Fruit fly (Drosophila melanogaster): Measurements from ENCODE around the gene emb.

DNA sequence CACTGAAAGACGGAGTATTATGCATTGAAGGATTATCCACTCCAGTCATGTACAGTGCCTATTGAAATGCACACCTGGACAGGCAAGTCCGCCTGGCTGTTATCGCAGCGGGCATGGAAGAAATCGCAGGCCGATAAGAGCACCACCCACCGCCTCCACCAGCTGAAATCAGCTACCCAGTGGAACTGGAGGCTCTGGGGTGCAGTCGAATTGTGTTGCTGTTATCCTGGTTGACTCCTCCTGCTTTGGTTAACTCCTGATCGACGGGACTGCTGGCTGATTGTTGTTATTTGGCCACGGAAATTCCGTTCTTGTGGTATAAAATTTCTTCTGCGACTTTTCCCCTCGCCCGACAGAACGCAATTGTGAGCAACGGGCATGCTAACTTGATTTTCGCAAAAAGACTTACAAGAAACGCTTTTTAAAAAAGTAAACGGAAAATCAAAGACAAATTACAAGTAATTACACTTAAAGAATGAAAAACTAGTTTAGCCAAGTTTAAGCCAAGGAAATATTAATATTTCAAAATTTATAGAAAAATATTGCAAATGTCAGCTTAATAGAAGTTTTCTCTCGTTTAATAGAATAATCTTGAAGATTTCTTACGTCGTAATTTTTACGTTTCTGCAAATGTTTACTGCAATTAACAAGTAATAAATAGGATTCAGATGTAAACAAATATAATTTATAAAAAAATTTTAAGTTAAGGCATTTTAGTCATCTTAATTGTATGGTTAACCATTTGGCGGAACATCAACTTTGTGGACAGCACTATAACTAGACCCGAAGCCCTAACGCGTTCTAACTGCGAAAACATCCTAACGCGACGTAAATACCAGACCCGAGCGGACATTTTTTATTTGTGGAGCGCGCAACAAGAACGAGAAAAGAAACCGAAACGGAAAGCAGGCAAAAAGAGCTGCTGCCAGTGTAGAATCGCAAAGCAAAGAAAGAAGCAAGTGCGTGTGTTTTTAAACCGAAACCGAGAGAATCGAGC is 11.8 kb downstream of the emb start, which contains the start of the genes CG13398 and Akap200:
- TF ChIP-seq Met (GFP tag; optimal IDR thresholded peaks at IDR 0.05) (peak; percentile 38), achi (GFP tag; optimal IDR thresholded peaks at IDR 0.05) (peak; percentile 52), CG6792 (GFP tag; optimal IDR thresholded peaks at IDR 0.05) (peak; percentile 7), CG16779 (tag; optimal IDR thresholded peaks at IDR 0.05) (no peak), CG8319 (GFP tag; optimal IDR thresholded peaks at IDR 0.05) (no peak), Sox102F (GFP tag; optimal IDR thresholded peaks at IDR 0.05) (peak; percentile 35), Gug (GFP tag; IDR thresholded peaks at IDR 0.05) (no peak), CG7368 (GFP tag; optimal IDR thresholded peaks at IDR 0.05) (peak; percentile 25), pdm3 (GFP tag; optimal IDR thresholded peaks at IDR 0.05) (no peak), CG6854 (GFP tag; optimal IDR thresholded peaks at IDR 0.05) (peak; percentile 41), Ets96B (tag; optimal IDR thresholded peaks at IDR 0.05) (peak; percentile 25), Lpt (GFP tag; optimal IDR thresholded peaks at IDR 0.05) (no peak), topi (GFP tag; optimal IDR thresholded peaks at IDR 0.05) (peak; percentile 24)

All from whole organism, prepupa.